Worm (Caenorhabditis elegans): ENCODE data around the gene sna-2.

DNA sequence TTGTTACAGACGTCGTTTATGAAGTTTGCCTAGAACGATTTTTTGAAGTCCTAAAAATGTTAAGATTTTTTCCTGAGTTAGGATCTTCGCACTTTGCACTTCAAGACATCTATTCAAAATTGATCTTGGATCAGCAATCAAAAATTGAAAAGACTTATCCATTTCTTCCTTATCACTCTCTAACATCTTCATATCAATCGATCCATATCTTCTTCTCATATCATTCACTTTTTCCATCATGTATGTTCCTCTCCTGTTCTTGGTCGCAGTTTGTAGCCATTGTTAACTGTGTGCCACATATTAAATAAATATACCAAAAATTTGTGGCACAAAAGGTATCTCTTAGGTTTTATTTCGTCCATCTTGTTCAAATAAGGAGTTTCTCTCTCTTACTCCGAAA is 21.7 kb downstream of the sna-2 start:
- TF ChIP-seq W03F9.2 (tag; optimal IDR thresholded peaks at IDR 0.05) (no peak), dao-5 (tag; optimal IDR thresholded peaks at IDR 0.05) (no peak), him-1 (tag; optimal IDR thresholded peaks at IDR 0.05) (no peak)
